Fruit fly (Drosophila melanogaster) whole organism, wandering third instar larva: Measurements from ENCODE around the gene CG43800.

Experiments
- Abd-B ChIP-seq: fragments of >200 bp; optimal IDR thresholded peaks from 2 replicates; lab custom pipeline; 2017; ENCODE audit warnings: missing biosample characterization, missing genetic modification characterization
- Dfd ChIP-seq: fragments of >200 bp; optimal IDR thresholded peaks from 2 replicates; lab custom pipeline; 2017; ENCODE audit warnings: missing biosample characterization, missing genetic modification characterization
- Hr78 ChIP-seq: fragments of >200 bp; optimal IDR thresholded peaks from 2 replicates; lab custom pipeline; 2017; ENCODE audit warnings: missing biosample characterization, missing genetic modification characterization
- Hr83 ChIP-seq: fragments of 200-300 bp; sonication (Bioruptor generic); optimal IDR thresholded peaks from 2 replicates; lab custom pipeline; 2016; ENCODE audit warnings: missing biosample characterization, mild to moderate bottlenecking, missing genetic modification characterization, moderate library complexity; ENCODE audit not compliant: poor library complexity, severe bottlenecking
- fru ChIP-seq: fragments of 200-800 bp; sonication (Bioruptor generic); optimal IDR thresholded peaks from 3 replicates; lab custom pipeline; 2016; ENCODE audit warnings: missing biosample characterization, mild to moderate bottlenecking, missing genetic modification characterization
- psq ChIP-seq: fragments of 200-800 bp; sonication (Bioruptor generic); optimal IDR thresholded peaks from 3 replicates; lab custom pipeline; 2017; ENCODE audit warnings: missing biosample characterization, mild to moderate bottlenecking, missing genetic modification characterization, moderate library complexity

CG43800 gene

dm6 chr2L:7187920-7188529, 44.6 kb downstream of the CG43800 start:
- no peak for TF ChIP-seq Dfd (GFP tag; lab: Kevin White, UChicago)
- no peak for TF ChIP-seq Hr78
- no peak for TF ChIP-seq fru
- TF ChIP-seq Abd-B (GFP tag; lab: Kevin White, UChicago), result no peak
- no peak for TF ChIP-seq psq (GFP tag; lab: Kevin White, UChicago)
- TF ChIP-seq Hr83, result no peak
